Fruit fly (Drosophila melanogaster) ovary, adult (tissue): Measurements from ENCODE around the gene CG14275.
A peak's percentile ranks its signal among the peaks of the same experiment; 100 is the strongest.

Experiments
- CG17801 ChIP-seq: fragments of 200-800 bp; optimal IDR thresholded peaks from 2 replicates; lab custom pipeline; 2019; ENCODE audit warnings: missing biosample characterization, mild to moderate bottlenecking, missing genetic modification characterization, moderate library complexity; ENCODE audit not compliant: partially characterized antibody

Gene CG14275

DNA sequence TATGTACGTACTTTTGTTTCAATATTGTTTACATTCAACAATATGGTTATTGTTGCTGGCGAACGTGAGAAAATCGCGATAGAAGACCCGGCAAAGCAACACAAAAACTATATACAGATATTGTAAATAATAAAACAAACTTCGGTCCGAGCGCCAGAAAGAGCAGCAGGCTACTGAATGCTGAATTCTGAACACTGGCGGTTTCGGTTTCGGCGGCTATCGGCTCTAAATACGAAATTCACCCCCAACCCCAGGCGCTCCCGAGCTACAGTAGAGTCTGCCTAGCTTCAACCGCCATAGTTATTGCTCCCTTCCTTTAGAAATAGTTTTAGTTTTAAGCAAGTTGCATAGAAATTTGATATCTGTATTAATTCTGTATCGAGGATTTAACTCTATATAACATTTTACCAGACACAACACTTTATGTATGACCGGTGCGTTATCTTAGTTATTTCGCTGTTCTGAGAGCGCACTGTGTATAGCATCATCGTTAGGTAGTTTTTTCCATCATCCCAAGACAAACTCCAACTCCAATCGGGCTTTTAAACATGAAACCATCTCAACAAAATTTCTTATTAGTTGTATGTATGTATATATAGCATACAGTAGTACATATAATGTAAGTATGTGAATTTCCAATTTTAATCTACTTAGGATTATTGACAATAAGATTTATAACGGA is 35.2 kb downstream of the CG14275 start, which contains the start of gene CG7627:
Gene CG7627 (minus strand): TSS at position 197 of the 682 bp plus-strand sequence.
- TF ChIP-seq CG17801 (GFP tag; lab: Kevin White, UChicago), result peak; percentile 63

DNA sequence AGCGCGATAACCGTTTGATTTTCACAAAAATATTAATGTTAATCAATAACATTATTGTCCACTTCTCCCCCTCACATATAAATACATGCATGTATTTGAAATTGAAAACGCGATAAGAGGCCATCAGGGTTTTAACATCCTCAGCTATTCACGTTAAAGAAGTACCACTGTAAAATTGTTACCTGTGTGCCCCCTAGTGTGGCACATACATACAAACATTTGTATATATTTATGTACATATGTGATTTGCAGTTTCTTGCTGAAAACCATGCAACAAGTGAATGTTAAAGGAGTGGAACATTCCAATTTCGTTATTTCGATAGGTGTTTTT is 35.7 kb downstream of the CG14275 start:
- TF ChIP-seq CG17801 (GFP tag; lab: Kevin White, UChicago), result no peak

DNA sequence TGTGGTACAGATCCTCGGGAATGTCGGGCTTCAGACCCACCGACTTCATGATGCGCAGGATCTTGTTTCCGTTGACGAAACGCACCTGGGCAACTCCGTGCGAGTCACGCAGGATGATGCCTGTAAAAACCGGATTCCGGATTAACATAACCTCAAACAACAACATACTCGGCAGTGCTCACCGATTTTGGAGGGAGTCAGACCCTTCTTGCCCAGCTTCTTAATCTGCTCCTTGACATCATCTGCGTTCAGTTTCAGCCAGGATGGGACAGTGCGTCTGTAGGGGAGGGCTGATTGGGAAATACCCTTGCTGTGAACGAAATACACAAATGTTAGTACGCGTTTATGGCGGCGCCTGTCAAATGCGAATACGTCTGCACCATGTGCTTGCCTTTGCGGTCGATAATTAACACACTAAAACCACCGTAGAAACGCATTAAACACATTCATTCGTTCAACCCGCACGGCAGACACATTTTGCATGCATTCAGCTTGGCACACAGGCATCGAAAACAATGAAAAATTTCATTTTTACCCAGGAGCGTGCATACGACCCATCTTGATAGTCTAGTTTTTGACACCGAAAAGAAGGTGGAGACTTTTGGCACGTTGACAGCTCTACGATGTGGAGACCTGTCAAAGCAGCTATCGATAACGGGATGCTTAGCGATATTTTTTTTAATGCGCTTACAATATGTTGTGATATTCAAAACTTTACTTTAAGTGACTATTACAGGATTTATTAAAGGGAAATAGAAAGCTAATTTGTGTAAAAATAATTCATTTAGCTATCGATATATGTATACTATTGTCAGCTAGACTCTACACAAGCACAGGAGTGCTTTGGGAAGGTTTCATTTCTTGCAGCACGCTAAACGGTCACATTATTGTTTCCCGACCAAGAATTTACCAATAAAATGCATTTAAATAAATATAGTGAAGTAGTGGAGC is 37.0 kb downstream of the CG14275 start, which contains the start of the genes RpS13 and CSN8:
Gene RpS13 (minus strand): TSS at position 657 of the 951 bp plus-strand sequence.
Gene CSN8 (plus strand): TSS at position 850 of the 951 bp plus-strand sequence.
- TF ChIP-seq CG17801 (GFP tag; lab: Kevin White, UChicago), result peak; percentile 53

DNA sequence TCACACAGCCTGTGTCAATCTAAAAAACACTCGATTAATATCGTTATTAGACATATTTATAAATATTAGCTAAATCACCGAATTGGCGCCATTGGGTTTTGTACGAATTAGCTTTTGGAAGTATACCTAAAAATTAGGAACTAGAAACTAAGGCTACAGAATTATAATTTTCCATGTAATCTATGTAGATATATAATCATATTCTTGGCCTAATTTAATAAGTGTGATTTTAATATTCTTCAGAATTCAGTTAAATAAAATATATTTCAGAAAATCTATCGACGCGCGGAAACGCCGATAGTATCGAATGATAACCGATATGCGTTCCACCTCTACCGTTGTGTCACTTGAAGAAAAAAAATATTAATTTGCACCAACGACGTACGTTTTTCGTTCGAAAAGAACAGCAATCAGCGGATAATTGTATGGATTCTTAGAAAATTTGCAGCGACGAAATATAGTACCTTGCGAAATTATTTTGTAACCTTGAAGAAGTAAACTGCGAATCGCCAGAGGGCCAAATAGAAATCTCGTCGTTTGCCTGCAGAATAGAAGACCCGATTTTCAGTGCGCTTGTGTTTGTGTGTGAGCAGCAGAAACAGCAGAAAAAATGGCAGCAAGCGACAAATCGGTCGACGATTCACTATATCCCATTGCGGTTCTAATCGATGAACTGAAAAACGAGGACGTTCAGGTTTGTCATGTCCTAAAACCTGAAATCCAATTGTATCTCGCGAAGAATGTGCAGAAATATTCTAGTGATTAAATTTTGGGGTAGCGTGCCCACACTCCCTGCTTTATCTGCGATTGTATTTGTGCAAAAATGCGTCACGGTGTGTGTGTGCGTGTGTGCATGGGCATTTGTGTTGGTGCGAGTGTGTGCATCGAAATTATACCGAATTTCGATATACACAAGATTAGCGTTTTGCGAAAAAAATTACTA is 38.7 kb downstream of the CG14275 start, which contains the start of gene Pp2A-29B:
Gene Pp2A-29B (plus strand): TSS at position 338 of the 943 bp plus-strand sequence.
- peak; percentile 32 for TF ChIP-seq CG17801 (GFP tag; lab: Kevin White, UChicago)

DNA sequence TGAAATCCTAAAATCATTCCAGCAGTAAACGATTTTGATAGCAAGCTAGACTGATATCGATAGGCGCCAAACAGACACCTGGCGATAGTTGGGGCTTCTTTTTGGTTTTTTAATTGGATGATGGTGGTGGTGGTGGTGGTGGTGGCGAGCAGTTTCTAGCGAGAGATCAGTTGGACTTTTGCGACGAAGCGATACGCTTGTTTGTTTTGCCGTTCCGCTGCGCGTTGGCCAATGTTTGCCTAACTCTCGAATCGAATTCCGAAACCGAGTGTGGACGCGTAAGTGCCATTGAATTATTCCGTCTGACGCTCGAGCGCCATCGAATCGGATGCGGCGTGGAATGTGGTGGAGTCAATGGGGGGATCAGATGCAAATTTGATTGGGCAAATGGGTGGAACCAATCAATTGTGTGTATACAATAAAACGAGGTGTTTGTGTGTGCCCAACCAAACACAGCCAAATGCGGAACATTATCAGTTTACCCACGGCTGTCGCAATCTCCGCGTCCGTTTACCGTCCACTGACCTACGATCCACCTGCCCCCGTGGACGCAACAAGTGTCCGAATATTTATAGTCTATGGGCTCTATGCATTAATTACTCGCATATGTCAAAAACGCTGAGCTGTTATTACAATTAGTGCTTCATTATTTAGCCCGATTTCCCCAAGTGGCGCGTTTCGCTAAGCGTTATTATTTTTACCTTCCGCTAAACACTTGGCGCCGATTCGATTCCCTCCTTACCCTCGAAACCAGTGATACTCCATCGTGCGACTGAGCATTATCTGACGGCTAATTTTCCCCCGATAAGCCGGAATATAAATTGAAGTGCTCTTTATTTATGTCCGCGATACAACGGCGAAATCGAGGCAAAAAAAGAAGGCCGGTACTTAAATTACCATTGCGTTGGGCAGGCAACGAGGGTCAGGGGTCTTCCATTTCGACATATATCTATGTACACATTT is 43.4 kb downstream of the CG14275 start, which contains the start of gene CG17292:
Gene CG17292 (plus strand): TSS at position 91 of the 963 bp plus-strand sequence.
- TF ChIP-seq CG17801 (GFP tag; lab: Kevin White, UChicago), result peak; percentile 80

DNA sequence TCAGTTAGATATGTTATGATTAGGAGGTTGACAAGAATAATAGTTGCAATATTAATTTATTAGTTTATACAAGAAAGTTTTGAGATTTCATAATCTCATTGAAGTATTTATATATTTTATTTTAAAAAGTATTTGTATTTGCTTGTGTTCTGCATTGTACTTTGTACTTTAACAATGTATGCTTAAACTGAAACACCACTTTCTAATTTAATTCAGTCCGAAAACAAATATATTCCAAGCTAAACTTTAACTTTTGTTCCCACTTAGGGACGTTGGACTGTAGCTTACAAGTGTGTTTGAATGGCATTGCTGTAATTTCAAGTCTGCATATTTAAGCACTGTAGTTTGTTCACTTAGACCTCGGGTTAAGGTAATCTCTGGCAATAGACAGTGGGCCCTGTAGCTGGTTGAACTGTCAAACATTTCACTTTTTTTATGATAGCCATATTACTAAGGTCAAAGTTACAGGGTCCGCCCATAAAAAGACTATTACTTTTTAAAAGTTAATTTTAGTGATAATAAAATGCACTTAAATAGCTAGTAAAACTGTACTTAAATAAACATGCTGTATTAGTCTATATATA is 44.2 kb downstream of the CG14275 start:
- TF ChIP-seq CG17801 (GFP tag; lab: Kevin White, UChicago), result peak; percentile 49

DNA sequence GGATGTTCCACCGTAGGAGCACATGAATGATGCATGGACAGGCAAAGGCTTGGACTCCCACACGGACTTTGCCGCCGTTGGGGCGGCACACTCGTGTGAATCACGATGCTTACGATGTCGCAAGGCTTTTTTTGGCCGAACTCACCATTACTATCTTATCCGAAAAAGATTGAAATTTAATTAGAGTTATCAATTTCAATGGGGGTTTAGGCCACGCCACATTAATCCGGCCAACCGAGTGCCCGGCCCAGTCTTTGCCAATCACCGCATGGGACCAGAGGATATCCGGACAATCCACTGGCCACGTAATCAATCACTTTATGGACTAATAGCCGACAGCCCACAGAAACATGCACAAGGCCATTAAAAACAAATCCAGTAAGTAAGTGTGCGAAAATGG is 45.0 kb downstream of the CG14275 start:
- no peak for TF ChIP-seq CG17801 (GFP tag; lab: Kevin White, UChicago)

DNA sequence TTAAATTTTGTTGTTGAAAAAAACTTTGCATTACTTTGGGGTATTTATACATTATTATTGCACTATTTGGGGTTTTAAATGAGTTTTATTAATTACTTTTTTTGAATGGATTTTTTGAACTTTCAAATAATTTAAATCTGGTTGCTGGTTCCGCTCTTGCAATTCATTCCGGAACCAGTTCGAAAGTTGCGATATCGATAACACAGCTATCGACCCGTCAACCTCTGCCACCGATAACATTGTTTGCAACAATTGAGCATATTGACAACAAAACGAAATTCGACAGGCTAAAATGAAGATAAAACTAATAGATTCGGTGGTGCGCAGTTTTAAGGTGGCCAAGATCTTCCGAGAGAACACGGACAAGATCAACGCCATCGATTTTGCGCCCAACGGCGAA is 47.0 kb downstream of the CG14275 start, which contains the start of gene Wdr82:
Gene Wdr82 (plus strand): TSS at position 227 of the 400 bp plus-strand sequence.
- peak; percentile 12 for TF ChIP-seq CG17801 (GFP tag; lab: Kevin White, UChicago)

DNA sequence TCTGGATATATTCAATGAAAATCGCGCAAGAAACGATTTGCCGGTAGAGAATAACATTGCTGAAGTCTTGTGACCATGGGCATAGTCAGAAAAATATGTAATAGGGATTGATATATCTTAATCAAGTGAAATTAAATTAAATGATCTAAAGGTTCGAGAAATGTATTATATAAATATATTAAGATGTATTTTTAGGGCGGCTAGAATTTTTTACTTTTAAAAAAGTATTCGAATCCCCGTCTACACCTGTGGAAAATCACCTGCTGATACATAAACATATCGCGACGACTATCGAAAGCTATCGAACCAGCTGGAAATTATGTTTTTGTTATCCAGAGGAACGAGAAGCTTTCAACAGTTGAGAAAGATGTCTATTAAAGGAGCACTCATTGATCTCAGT is 49.5 kb downstream of the CG14275 start, which contains the start of the genes CG13390 and CG17294:
Gene CG13390 (minus strand): TSS at position 81 of the 400 bp plus-strand sequence.
Gene CG17294 (plus strand): TSS at position 319 of the 400 bp plus-strand sequence.
- peak; percentile 100 for TF ChIP-seq CG17801 (GFP tag; lab: Kevin White, UChicago)

DNA sequence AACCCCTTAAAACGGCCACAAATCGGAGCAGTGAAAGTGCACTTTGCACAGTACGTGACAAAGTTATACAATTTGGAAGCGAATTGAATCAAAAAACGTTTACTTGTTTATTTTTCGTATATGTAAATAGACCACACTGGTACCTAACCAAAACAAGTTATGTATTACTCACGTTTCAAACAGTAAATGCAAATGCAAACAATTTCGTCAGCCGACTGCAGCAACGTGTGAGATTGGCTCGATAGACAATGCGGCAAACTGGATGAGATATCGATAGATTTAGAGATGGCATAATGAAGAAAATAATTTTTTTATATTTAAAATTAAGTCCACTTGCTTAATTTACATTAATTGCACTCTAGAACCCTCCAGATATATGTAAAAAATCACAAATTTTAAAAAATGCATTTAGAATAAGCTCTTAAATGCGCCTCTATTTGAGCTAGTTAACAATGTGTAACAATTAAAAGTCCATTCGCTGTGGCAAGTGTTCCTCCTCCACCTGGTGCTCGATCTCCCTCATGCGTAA is 54.3 kb downstream of the CG14275 start, which contains the start of gene AlaRS:
Gene AlaRS (minus strand): TSS at position 257 of the 529 bp plus-strand sequence.
- peak; percentile 72 for TF ChIP-seq CG17801 (GFP tag; lab: Kevin White, UChicago)
